Worm (Caenorhabditis elegans): ENCODE measurements around the gene sra-14.

DNA sequence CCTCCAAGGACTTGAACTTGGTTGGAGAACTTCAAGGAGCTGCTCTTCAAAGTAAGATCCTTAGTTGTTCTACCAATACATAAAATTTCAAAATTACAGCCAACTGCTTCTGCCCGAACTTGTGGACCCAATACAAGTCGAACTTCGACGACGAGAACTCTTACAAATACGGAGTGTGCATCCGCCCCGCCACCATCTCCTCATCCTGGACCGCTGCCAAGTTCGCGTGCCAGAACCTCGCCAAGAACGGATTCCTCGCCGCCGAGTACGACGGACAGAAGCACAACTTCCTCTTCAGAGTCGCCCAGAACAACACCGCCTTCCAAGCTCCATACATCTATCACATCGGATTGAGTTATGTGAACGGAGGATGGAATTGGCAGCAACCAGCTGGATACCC, 11.6 kb downstream of the sra-14 start:
- TF ChIP-seq him-1 (tag; optimal IDR thresholded peaks at IDR 0.05) (no peak), dao-5 (tag; optimal IDR thresholded peaks at IDR 0.05) (no peak)

All from whole organism, L4/young adult.